Fruit fly (Drosophila melanogaster) S2 (cell line): Measurements from ENCODE around the gene Snx3.

Experiments
- CG8478 ChIP-seq: fragments of >200 bp; optimal IDR thresholded peaks from 2 replicates; lab custom pipeline; 2018
- CTCF ChIP-seq, 2 experiments: fragments of >200 bp; optimal IDR thresholded peaks; 2 replicates each; lab custom pipeline; 2018

The Snx3 gene

dm6 chr3R:12627691-12628148, at the start of gene Snx3, which contains the start of gene Vha55:
TSS of gene Snx3 (plus strand) at chr3R:12628031.
TSS of gene Vha55 (minus strand) at chr3R:12627829.
- TF ChIP-seq CG8478 (lab: Kevin White, UChicago) (no peak), CTCF (optimal IDR thresholded peaks at IDR 0.05; lab: Kevin White, UChicago) (peak; percentile 79 to 90)

- TF ChIP-seq CG8478 (lab: Kevin White, UChicago) (no peak), CTCF (optimal IDR thresholded peaks at IDR 0.05; lab: Kevin White, UChicago) (no peak)
These were observed 36.2 kb upstream of the Snx3 start for dm6 chr3R:12591672-12592071.

- TF ChIP-seq CG8478 (lab: Kevin White, UChicago) (no peak), CTCF (optimal IDR thresholded peaks at IDR 0.05; lab: Kevin White, UChicago) (no peak)
These were observed 32.5 kb upstream of the Snx3 start, which contains the start of gene Octbeta2R for dm6 chr3R:12595187-12595889. TSS of gene Octbeta2R (minus strand) at chr3R:12595725.

- no peak for TF ChIP-seq CG8478 (lab: Kevin White, UChicago)
- TF ChIP-seq CTCF (optimal IDR thresholded peaks at IDR 0.05; lab: Kevin White, UChicago): no peak
These were observed 32.0 kb upstream of the Snx3 start for dm6 chr3R:12595890-12596215.

dm6 chr3R:12611973-12612372, 15.9 kb upstream of the Snx3 start:
- TF ChIP-seq CG8478 (lab: Kevin White, UChicago): no peak
- no peak for TF ChIP-seq CTCF (optimal IDR thresholded peaks at IDR 0.05; lab: Kevin White, UChicago)

- TF ChIP-seq CTCF (optimal IDR thresholded peaks at IDR 0.05; lab: Kevin White, UChicago): no peak
- no peak for TF ChIP-seq CG8478 (lab: Kevin White, UChicago)
These were observed 12.3 kb upstream of the Snx3 start for dm6 chr3R:12615553-12615952.

- TF ChIP-seq CTCF (optimal IDR thresholded peaks at IDR 0.05; lab: Kevin White, UChicago) (no peak), CG8478 (lab: Kevin White, UChicago) (no peak)
These were observed 5.1 kb upstream of the Snx3 start for dm6 chr3R:12622778-12623177.

dm6 chr3R:12624913-12625312, 2.9 kb upstream of the Snx3 start:
- no peak for TF ChIP-seq CG8478 (lab: Kevin White, UChicago)
- no peak for TF ChIP-seq CTCF (optimal IDR thresholded peaks at IDR 0.05; lab: Kevin White, UChicago)

dm6 chr3R:12626674-12627382, 1.0 kb upstream of the Snx3 start:
- no peak for TF ChIP-seq CG8478 (lab: Kevin White, UChicago)
- TF ChIP-seq CTCF (optimal IDR thresholded peaks at IDR 0.05; lab: Kevin White, UChicago): no peak

dm6 chr3R:12628395-12628928, 631 bp downstream of the Snx3 start:
- TF ChIP-seq CTCF (optimal IDR thresholded peaks at IDR 0.05; lab: Kevin White, UChicago): no peak

dm6 chr3R:12630369-12630768, 2.5 kb downstream of the Snx3 start, which contains the start of gene Not10:
TSS of gene Not10 (plus strand) at chr3R:12630647.
- TF ChIP-seq CTCF (optimal IDR thresholded peaks at IDR 0.05; lab: Kevin White, UChicago): peak in 1 of 2 experiments; percentile 9
- no peak for TF ChIP-seq CG8478 (lab: Kevin White, UChicago)

dm6 chr3R:12633059-12633458, 5.2 kb downstream of the Snx3 start, which contains the start of gene CG18530:
TSS of gene CG18530 (plus strand) at chr3R:12633359.
- TF ChIP-seq CTCF (optimal IDR thresholded peaks at IDR 0.05; lab: Kevin White, UChicago) (no peak), CG8478 (lab: Kevin White, UChicago) (no peak)

dm6 chr3R:12634617-12635016, 6.8 kb downstream of the Snx3 start, which contains the start of gene CG11598:
TSS of gene CG11598 (plus strand) at chr3R:12634917.
- TF ChIP-seq CG8478 (lab: Kevin White, UChicago) (no peak), CTCF (optimal IDR thresholded peaks at IDR 0.05; lab: Kevin White, UChicago) (no peak)

dm6 chr3R:12636240-12636639, 8.4 kb downstream of the Snx3 start, which contains the start of gene CG11600:
TSS of gene CG11600 (plus strand) at chr3R:12636540.
- TF ChIP-seq CG8478 (lab: Kevin White, UChicago) (no peak), CTCF (optimal IDR thresholded peaks at IDR 0.05; lab: Kevin White, UChicago) (no peak)
